Worm (Caenorhabditis elegans) whole organism, mixed stage, embryonic: ENCODE data around the gene srx-23.

Source experiments
- M03D4.4 ChIP-seq: sonication (generic microtip); optimal IDR thresholded peaks from 2 replicates; lab custom pipeline; 2017; ENCODE audit warnings: mild to moderate bottlenecking, missing genetic modification characterization, missing compliant biosample characterization
- bed-3 ChIP-seq: fragments of 200-800 bp; sonication (Bioruptor generic); optimal IDR thresholded peaks from 3 replicates; lab custom pipeline; 2018; ENCODE audit warnings: mild to moderate bottlenecking, missing genetic modification characterization, moderate library complexity, missing compliant biosample characterization
- blmp-1 ChIP-seq: fragments of 150-350 bp; optimal IDR thresholded peaks from 2 replicates; lab custom pipeline; 2014; ENCODE audit warnings: missing biosample characterization, missing genetic modification characterization
- ceh-39 ChIP-seq: fragments of 150-350 bp; optimal IDR thresholded peaks from 2 replicates; lab custom pipeline; 2014; ENCODE audit warnings: missing biosample characterization, missing genetic modification characterization
- ceh-43 ChIP-seq: fragments of 200-800 bp; sonication (Bioruptor generic); optimal IDR thresholded peaks from 2 replicates; lab custom pipeline; 2018; ENCODE audit warnings: mild to moderate bottlenecking, missing genetic modification characterization, moderate library complexity, missing compliant biosample characterization
- ceh-83 ChIP-seq: fragments of 200-800 bp; sonication (Bioruptor generic); optimal IDR thresholded peaks from 2 replicates; lab custom pipeline; 2018; ENCODE audit warnings: mild to moderate bottlenecking, missing genetic modification characterization, missing compliant biosample characterization
- ces-1 ChIP-seq: fragments of 150-350 bp; optimal IDR thresholded peaks from 2 replicates; lab custom pipeline; 2014; ENCODE audit warnings: missing biosample characterization, missing genetic modification reagents, missing genetic modification characterization
- cnd-1 ChIP-seq: fragments of 200-800 bp; sonication (Bioruptor generic); optimal IDR thresholded peaks from 2 replicates; lab custom pipeline; 2018; ENCODE audit warnings: mild to moderate bottlenecking, missing genetic modification characterization, missing compliant biosample characterization
- drap-1 ChIP-seq: fragments of 200-800 bp; sonication (Bioruptor generic); optimal IDR thresholded peaks from 3 replicates; lab custom pipeline; 2018; ENCODE audit warnings: mild to moderate bottlenecking, missing genetic modification characterization, missing compliant biosample characterization
- elt-1 ChIP-seq: sonication (generic microtip); optimal IDR thresholded peaks from 2 replicates; lab custom pipeline; 2017; ENCODE audit warnings: missing genetic modification characterization, mild to moderate bottlenecking, missing compliant biosample characterization, antibody characterized with exemption, moderate library complexity, borderline replicate concordance; ENCODE audit not compliant: insufficient read depth
- elt-3 ChIP-seq: fragments of 150-350 bp; optimal IDR thresholded peaks from 2 replicates; lab custom pipeline; 2014; ENCODE audit warnings: missing biosample characterization, missing genetic modification characterization
- flh-1 ChIP-seq: fragments of 200-800 bp; sonication (Bioruptor generic); optimal IDR thresholded peaks from 2 replicates; lab custom pipeline; 2018; ENCODE audit warnings: mild to moderate bottlenecking, missing genetic modification characterization, moderate library complexity, missing compliant biosample characterization
- ham-2 ChIP-seq: fragments of 200-800 bp; sonication (Bioruptor generic); optimal IDR thresholded peaks from 2 replicates; lab custom pipeline; 2018; ENCODE audit warnings: mild to moderate bottlenecking, missing genetic modification characterization, missing compliant biosample characterization
- hlh-1 ChIP-seq: fragments of 150-350 bp; optimal IDR thresholded peaks from 2 replicates; lab custom pipeline; 2014; ENCODE audit warnings: missing biosample characterization, missing genetic modification reagents, missing genetic modification characterization
- lin-13 ChIP-seq: fragments of 150-350 bp; optimal IDR thresholded peaks from 2 replicates; lab custom pipeline; 2014; ENCODE audit warnings: missing biosample characterization, missing genetic modification characterization
- lin-32 ChIP-seq: fragments of 200-800 bp; sonication (Bioruptor generic); optimal IDR thresholded peaks from 2 replicates; lab custom pipeline; 2018; ENCODE audit warnings: mild to moderate bottlenecking, missing genetic modification characterization, missing compliant biosample characterization
- lsy-2 ChIP-seq: fragments of 150-350 bp; optimal IDR thresholded peaks from 2 replicates; lab custom pipeline; 2014; ENCODE audit warnings: missing biosample characterization, missing genetic modification characterization
- mab-5 ChIP-seq: fragments of 150-350 bp; optimal IDR thresholded peaks from 2 replicates; lab custom pipeline; 2014; ENCODE audit warnings: missing biosample characterization, missing genetic modification characterization
- mep-1 ChIP-seq: fragments of 150-350 bp; optimal IDR thresholded peaks from 2 replicates; lab custom pipeline; 2017; ENCODE audit warnings: missing biosample characterization, missing genetic modification reagents, missing genetic modification characterization, inconsistent platforms
- mls-2 ChIP-seq: sonication (generic microtip); optimal IDR thresholded peaks from 2 replicates; lab custom pipeline; 2016; ENCODE audit warnings: mild to moderate bottlenecking, missing genetic modification characterization, moderate library complexity, missing compliant biosample characterization
- nhr-12 ChIP-seq: fragments of 150-350 bp; optimal IDR thresholded peaks from 2 replicates; lab custom pipeline; 2014; ENCODE audit warnings: missing biosample characterization, missing genetic modification characterization
- nhr-2 ChIP-seq: fragments of 150-350 bp; optimal IDR thresholded peaks from 2 replicates; lab custom pipeline; 2014; ENCODE audit warnings: missing biosample characterization, missing genetic modification characterization
- nhr-237 ChIP-seq: fragments of 150-350 bp; optimal IDR thresholded peaks from 2 replicates; lab custom pipeline; 2014; ENCODE audit warnings: missing biosample characterization, missing genetic modification characterization
- nhr-28 ChIP-seq: fragments of 150-350 bp; optimal IDR thresholded peaks from 2 replicates; lab custom pipeline; 2014; ENCODE audit warnings: missing biosample characterization, missing genetic modification characterization
- nhr-76 ChIP-seq: sonication (generic microtip); optimal IDR thresholded peaks from 2 replicates; lab custom pipeline; 2017; ENCODE audit warnings: missing biosample characterization, missing genetic modification characterization
- pha-4 ChIP-seq: fragments of 150-350 bp; optimal IDR thresholded peaks from 2 replicates; lab custom pipeline; 2018; ENCODE audit warnings: missing biosample characterization, missing genetic modification reagents, missing genetic modification characterization
- sem-2 ChIP-seq: fragments of 200-800 bp; sonication (Bioruptor generic); optimal IDR thresholded peaks from 2 replicates; lab custom pipeline; 2018; ENCODE audit warnings: mild to moderate bottlenecking, missing genetic modification characterization, missing compliant biosample characterization
- snpc-4 ChIP-seq: fragments of 150-350 bp; optimal IDR thresholded peaks from 2 replicates; lab custom pipeline; 2014; ENCODE audit warnings: missing biosample characterization, missing genetic modification characterization
- sptf-1 ChIP-seq: sonication (generic microtip); optimal IDR thresholded peaks from 2 replicates; lab custom pipeline; 2017; ENCODE audit warnings: mild to moderate bottlenecking, missing genetic modification characterization, moderate library complexity, missing compliant biosample characterization
- tbx-8 ChIP-seq: fragments of 200-800 bp; sonication (Bioruptor generic); optimal IDR thresholded peaks from 2 replicates; lab custom pipeline; 2018; ENCODE audit warnings: mild to moderate bottlenecking, missing genetic modification characterization, moderate library complexity, missing compliant biosample characterization
- unc-120 ChIP-seq: sonication (generic microtip); optimal IDR thresholded peaks from 2 replicates; lab custom pipeline; 2017; ENCODE audit warnings: missing genetic modification characterization, missing compliant biosample characterization; ENCODE audit not compliant: poor library complexity, severe bottlenecking
- unc-39 ChIP-seq: fragments of 150-350 bp; optimal IDR thresholded peaks from 2 replicates; lab custom pipeline; 2014; ENCODE audit warnings: missing biosample characterization, missing genetic modification characterization
- unc-62 ChIP-seq: fragments of 150-350 bp; optimal IDR thresholded peaks from 2 replicates; lab custom pipeline; 2014; ENCODE audit warnings: missing biosample characterization, missing genetic modification reagents, missing genetic modification characterization
- zip-8 ChIP-seq: fragments of 150-350 bp; optimal IDR thresholded peaks from 2 replicates; lab custom pipeline; 2014; ENCODE audit warnings: missing biosample characterization, missing genetic modification characterization
- ztf-11 ChIP-seq: fragments of 150-350 bp; optimal IDR thresholded peaks from 2 replicates; lab custom pipeline; 2014; ENCODE audit warnings: missing biosample characterization, missing genetic modification characterization

Gene srx-23

DNA sequence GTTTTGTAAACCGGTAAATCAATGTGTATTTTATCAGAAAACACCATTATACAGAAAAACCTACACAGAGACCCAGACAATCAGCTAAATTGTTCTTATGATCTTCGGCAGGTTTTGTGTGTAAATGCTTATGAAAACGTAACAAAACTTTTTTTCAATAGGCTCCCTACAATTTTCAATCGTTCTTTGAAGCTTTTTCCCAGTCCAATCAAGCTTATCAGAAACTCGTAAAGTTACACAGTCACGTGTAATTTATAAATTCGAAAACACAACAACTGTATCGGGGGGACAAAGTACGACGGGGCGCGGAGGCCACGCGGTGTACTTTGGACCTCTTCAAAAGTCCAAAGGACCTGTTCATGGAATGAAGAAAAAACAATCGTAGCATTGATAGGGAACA lies 48.1 kb downstream of the srx-23 start:
- no peak for TF ChIP-seq ceh-43
- TF ChIP-seq mep-1 (tag; lab: Kevin White, UChicago): no peak
- no peak for TF ChIP-seq ham-2 (GFP tag; lab: Kevin White, UChicago)
- no peak for TF ChIP-seq lin-13
- TF ChIP-seq cnd-1: no peak
- no peak for TF ChIP-seq unc-120
- TF ChIP-seq mls-2: no peak
- no peak for TF ChIP-seq unc-62
- TF ChIP-seq ces-1: no peak
- TF ChIP-seq unc-39 (tag; lab: Kevin White, UChicago): no peak
- TF ChIP-seq nhr-2 (tag; lab: Kevin White, UChicago): no peak
- no peak for TF ChIP-seq M03D4.4 (tag; lab: Kevin White, UChicago)
- TF ChIP-seq hlh-1 (tag; lab: Kevin White, UChicago): no peak
- TF ChIP-seq elt-1 (tag; lab: Kevin White, UChicago): no peak
- no peak for TF ChIP-seq pha-4 (tag; lab: Kevin White, UChicago)
- no peak for TF ChIP-seq lsy-2 (tag; lab: Kevin White, UChicago)
- TF ChIP-seq nhr-12 (tag; lab: Kevin White, UChicago): no peak
- TF ChIP-seq nhr-28 (tag; lab: Kevin White, UChicago): no peak
- no peak for TF ChIP-seq bed-3 (GFP tag; lab: Kevin White, UChicago)

DNA sequence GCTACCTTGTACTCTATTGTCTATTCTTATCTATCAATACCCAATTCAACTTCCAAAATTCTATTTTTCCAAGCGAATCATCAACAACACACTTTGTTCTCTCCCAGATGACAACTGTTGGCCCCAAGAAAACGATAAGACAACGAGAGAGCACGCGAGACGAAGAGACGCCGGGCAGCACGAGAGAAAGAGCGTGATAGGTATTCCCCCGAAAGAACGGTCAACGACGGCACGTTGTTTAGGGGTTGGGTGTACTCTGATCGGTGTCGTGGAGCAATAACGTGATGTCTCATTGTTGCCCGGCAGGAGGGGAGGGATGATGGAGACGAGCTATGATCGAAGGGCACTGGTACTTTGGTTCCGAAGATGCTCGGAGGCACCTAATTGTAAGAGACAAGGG lies 49.2 kb downstream of the srx-23 start:
- no peak for TF ChIP-seq nhr-76 (tag; lab: Kevin White, UChicago)
- no peak for TF ChIP-seq nhr-12 (tag; lab: Kevin White, UChicago)
- no peak for TF ChIP-seq zip-8
- TF ChIP-seq mep-1 (tag; lab: Kevin White, UChicago): no peak
- no peak for TF ChIP-seq elt-3 (tag; lab: Kevin White, UChicago)
- TF ChIP-seq M03D4.4 (tag; lab: Kevin White, UChicago): peak; percentile 41
- peak; percentile 11 for TF ChIP-seq drap-1 (GFP tag; lab: Kevin White, UChicago)
- no peak for TF ChIP-seq ces-1
- no peak for TF ChIP-seq mab-5
- no peak for TF ChIP-seq nhr-28 (tag; lab: Kevin White, UChicago)
- no peak for TF ChIP-seq ceh-39 (tag; lab: Kevin White, UChicago)
- no peak for TF ChIP-seq elt-1 (tag; lab: Kevin White, UChicago)
- TF ChIP-seq lin-13: no peak
- TF ChIP-seq nhr-2 (tag; lab: Kevin White, UChicago): peak; percentile 89
- no peak for TF ChIP-seq lsy-2 (tag; lab: Kevin White, UChicago)
- TF ChIP-seq snpc-4 (tag; lab: Kevin White, UChicago): no peak
- no peak for TF ChIP-seq sem-2 (GFP tag; lab: Kevin White, UChicago)
- TF ChIP-seq ztf-11 (tag; lab: Kevin White, UChicago): no peak
- TF ChIP-seq ceh-83 (GFP tag; lab: Kevin White, UChicago): no peak
- no peak for TF ChIP-seq flh-1 (GFP tag; lab: Kevin White, UChicago)
- TF ChIP-seq ham-2 (GFP tag; lab: Kevin White, UChicago): no peak
- TF ChIP-seq bed-3 (GFP tag; lab: Kevin White, UChicago): no peak
- no peak for TF ChIP-seq blmp-1
- TF ChIP-seq mls-2: no peak
- TF ChIP-seq sptf-1 (tag; lab: Kevin White, UChicago): no peak
- no peak for TF ChIP-seq nhr-237
- no peak for TF ChIP-seq pha-4 (tag; lab: Kevin White, UChicago)
- TF ChIP-seq unc-120: peak; percentile 91
- no peak for TF ChIP-seq cnd-1
- peak; percentile 98 for TF ChIP-seq hlh-1 (tag; lab: Kevin White, UChicago)
- no peak for TF ChIP-seq unc-39 (tag; lab: Kevin White, UChicago)
- no peak for TF ChIP-seq lin-32 (GFP tag; lab: Kevin White, UChicago)
- peak; percentile 87 for TF ChIP-seq unc-62
- no peak for TF ChIP-seq ceh-43
- TF ChIP-seq tbx-8: no peak
- TF ChIP-seq, all 35 proteins: peak for 6
